Fruit fly (Drosophila melanogaster): ENCODE data around the gene msb1l.

Gene msb1l

dm6 chr2L:19548158-19548557 is 29.3 kb upstream of the msb1l start, which contains the start of gene Tep4:
Gene Tep4, plus strand, starts transcription at chr2L:19548507.
- TF ChIP-seq EcR (GFP tag; optimal IDR thresholded peaks at IDR 0.05) (peak; percentile 31), CG14655 (GFP tag; optimal IDR thresholded peaks at IDR 0.05) (no peak), CG4496 (GFP tag; IDR thresholded peaks at IDR 0.05) (no peak), CG17806 (tag; optimal IDR thresholded peaks at IDR 0.05) (no peak), rn (GFP tag; IDR thresholded peaks at IDR 0.05) (no peak), CG12605 (GFP tag; IDR thresholded peaks at IDR 0.05) (0 out of 2 replicates have a peak, but pooled peaks have one; percentile 7)

dm6 chr2L:19549412-19549811 is 28.1 kb upstream of the msb1l start:
- TF ChIP-seq CG10348 (GFP tag; IDR thresholded peaks at IDR 0.05) (no peak), D1 (tag; optimal IDR thresholded peaks at IDR 0.05) (no peak), EcR (GFP tag; optimal IDR thresholded peaks at IDR 0.05) (peak; percentile 94), CG13204 (GFP tag; optimal IDR thresholded peaks at IDR 0.05) (no peak), CG14655 (GFP tag; optimal IDR thresholded peaks at IDR 0.05) (no peak), CG32121 (GFP tag; IDR thresholded peaks at IDR 0.05) (no peak), Ets98B (GFP tag; IDR thresholded peaks at IDR 0.05) (no peak), fd96Ca (GFP tag; IDR thresholded peaks at IDR 0.05) (no peak), Pif1A (GFP tag; optimal IDR thresholded peaks at IDR 0.05) (no peak), CG9948 (tag; optimal IDR thresholded peaks at IDR 0.05) (no peak), Snoo (tag; optimal IDR thresholded peaks at IDR 0.05) (peak; percentile 50), CG34367 (tag; optimal IDR thresholded peaks at IDR 0.05) (peak; percentile 28), Pif1B (GFP tag; optimal IDR thresholded peaks at IDR 0.05) (peak; percentile 53), CG4496 (GFP tag; IDR thresholded peaks at IDR 0.05) (peak; percentile 89), CG15710 (tag; optimal IDR thresholded peaks at IDR 0.05) (no peak), CG8301 (tag; optimal IDR thresholded peaks at IDR 0.05) (no peak), gl (tag; optimal IDR thresholded peaks at IDR 0.05) (peak; percentile 65)

- TF ChIP-seq CG13204 (GFP tag; optimal IDR thresholded peaks at IDR 0.05) = no peak
- TF ChIP-seq rn (GFP tag; IDR thresholded peaks at IDR 0.05) = no peak
- TF ChIP-seq Pif1A (GFP tag; optimal IDR thresholded peaks at IDR 0.05) = no peak
Measured at dm6 chr2L:19563029-19563980, 14.2 kb upstream of the msb1l start, which contains the start of gene CG13078. Gene CG13078, plus strand, starts transcription at chr2L:19563930.

dm6 chr2L:19565233-19565898 is 12.1 kb upstream of the msb1l start, which contains the start of gene CG13077:
Gene CG13077, plus strand, starts transcription at chr2L:19565863.
- TF ChIP-seq Pif1A (GFP tag; optimal IDR thresholded peaks at IDR 0.05) (no peak), gl (tag; optimal IDR thresholded peaks at IDR 0.05) (peak; percentile 63)

dm6 chr2L:19567305-19567898 is 10.1 kb upstream of the msb1l start:
- TF ChIP-seq CG14655 (GFP tag; optimal IDR thresholded peaks at IDR 0.05) (no peak), Pif1B (GFP tag; optimal IDR thresholded peaks at IDR 0.05) (no peak), CG34367 (tag; optimal IDR thresholded peaks at IDR 0.05) (no peak), Pif1A (GFP tag; optimal IDR thresholded peaks at IDR 0.05) (no peak), CG13204 (GFP tag; optimal IDR thresholded peaks at IDR 0.05) (no peak), CG4496 (GFP tag; IDR thresholded peaks at IDR 0.05) (no peak), rn (GFP tag; IDR thresholded peaks at IDR 0.05) (no peak), gl (tag; optimal IDR thresholded peaks at IDR 0.05) (no peak), Snoo (tag; optimal IDR thresholded peaks at IDR 0.05) (no peak), CG8301 (tag; optimal IDR thresholded peaks at IDR 0.05) (no peak), Ets98B (GFP tag; IDR thresholded peaks at IDR 0.05) (no peak), CG8159 (tag; optimal IDR thresholded peaks at IDR 0.05) (no peak), CG12605 (GFP tag; IDR thresholded peaks at IDR 0.05) (no peak), CG10348 (GFP tag; IDR thresholded peaks at IDR 0.05) (no peak)

- TF ChIP-seq CG14655 (GFP tag; optimal IDR thresholded peaks at IDR 0.05) (peak; percentile 61), fd96Ca (GFP tag; IDR thresholded peaks at IDR 0.05) (0 out of 3 replicates have a peak, but pooled peaks have one; percentile 43), CG4496 (GFP tag; IDR thresholded peaks at IDR 0.05) (peak; percentile 81), CG8159 (tag; optimal IDR thresholded peaks at IDR 0.05) (peak; percentile 25), Pif1A (GFP tag; optimal IDR thresholded peaks at IDR 0.05) (peak; percentile 42), D1 (tag; optimal IDR thresholded peaks at IDR 0.05) (no peak), CG32121 (GFP tag; IDR thresholded peaks at IDR 0.05) (peak; percentile 49), CG8301 (tag; optimal IDR thresholded peaks at IDR 0.05) (peak; percentile 37), rn (GFP tag; IDR thresholded peaks at IDR 0.05) (no peak), Ets98B (GFP tag; IDR thresholded peaks at IDR 0.05) (peak; percentile 25), CG10348 (GFP tag; IDR thresholded peaks at IDR 0.05) (no peak), Pif1B (GFP tag; optimal IDR thresholded peaks at IDR 0.05) (no peak), CG17806 (tag; optimal IDR thresholded peaks at IDR 0.05) (no peak), CG34367 (tag; optimal IDR thresholded peaks at IDR 0.05) (no peak), Snoo (tag; optimal IDR thresholded peaks at IDR 0.05) (peak; percentile 1), CG12605 (GFP tag; IDR thresholded peaks at IDR 0.05) (no peak)
Measured at dm6 chr2L:19570806-19571254, 6.7 kb upstream of the msb1l start.

All from whole organism, pupa.